Worm (Caenorhabditis elegans) whole organism, L1 larva: Measurements from ENCODE around the gene srd-36.

Experiments
- ama-1 ChIP-seq: fragments of 150-350 bp; optimal IDR thresholded peaks from 2 replicates; lab custom pipeline; 2014
- blmp-1 ChIP-seq: fragments of 150-350 bp; optimal IDR thresholded peaks from 2 replicates; lab custom pipeline; 2014; ENCODE audit warnings: missing biosample characterization, missing genetic modification characterization
- ceh-8 ChIP-seq: fragments of 200-800 bp; sonication (Bioruptor generic); optimal IDR thresholded peaks from 2 replicates; lab custom pipeline; 2018; ENCODE audit warnings: mild to moderate bottlenecking, missing genetic modification characterization, moderate library complexity, missing compliant biosample characterization
- dpl-1 ChIP-seq, 3 experiments: fragments of 150-350 bp in 2 of 3; sonication (generic microtip) in 1 of 3; optimal IDR thresholded peaks; 2 replicates each; lab custom pipeline; 2014 to 2017; ENCODE audit warnings: missing biosample characterization in 3 of 3, missing genetic modification characterization in 3 of 3, missing genetic modification reagents in 3 of 3
- fos-1 ChIP-seq: fragments of 150-350 bp; optimal IDR thresholded peaks from 2 replicates; lab custom pipeline; 2014; ENCODE audit warnings: missing biosample characterization, missing genetic modification characterization
- jun-1 ChIP-seq: fragments of 150-350 bp; optimal IDR thresholded peaks from 2 replicates; lab custom pipeline; 2014; ENCODE audit warnings: missing biosample characterization, missing genetic modification reagents, missing genetic modification characterization
- lin-39 ChIP-seq: fragments of 150-350 bp; optimal IDR thresholded peaks from 2 replicates; lab custom pipeline; 2014; ENCODE audit warnings: missing biosample characterization, missing genetic modification reagents, missing genetic modification characterization
- lsy-2 ChIP-seq, 2 experiments: fragments of 150-350 bp; optimal IDR thresholded peaks; 2 replicates each; lab custom pipeline; 2014; ENCODE audit warnings: missing biosample characterization in 2 of 2, missing genetic modification characterization in 2 of 2
- mdl-1 ChIP-seq, 2 experiments: fragments of 150-350 bp; optimal IDR thresholded peaks; 2 replicates each; lab custom pipeline; 2014 to 2017; ENCODE audit warnings: missing biosample characterization in 2 of 2, missing genetic modification characterization in 2 of 2, inconsistent platforms in 1 of 2
- nhr-84 ChIP-seq: sonication (generic microtip); optimal IDR thresholded peaks from 2 replicates; lab custom pipeline; 2017; ENCODE audit warnings: missing biosample characterization, missing genetic modification characterization
- skn-1 ChIP-seq: fragments of 150-350 bp; optimal IDR thresholded peaks from 2 replicates; lab custom pipeline; 2014; ENCODE audit warnings: missing biosample characterization, missing genetic modification characterization
- unc-62 ChIP-seq: fragments of 150-350 bp; optimal IDR thresholded peaks from 2 replicates; lab custom pipeline; 2014; ENCODE audit warnings: missing biosample characterization, missing genetic modification reagents, missing genetic modification characterization

DNA sequence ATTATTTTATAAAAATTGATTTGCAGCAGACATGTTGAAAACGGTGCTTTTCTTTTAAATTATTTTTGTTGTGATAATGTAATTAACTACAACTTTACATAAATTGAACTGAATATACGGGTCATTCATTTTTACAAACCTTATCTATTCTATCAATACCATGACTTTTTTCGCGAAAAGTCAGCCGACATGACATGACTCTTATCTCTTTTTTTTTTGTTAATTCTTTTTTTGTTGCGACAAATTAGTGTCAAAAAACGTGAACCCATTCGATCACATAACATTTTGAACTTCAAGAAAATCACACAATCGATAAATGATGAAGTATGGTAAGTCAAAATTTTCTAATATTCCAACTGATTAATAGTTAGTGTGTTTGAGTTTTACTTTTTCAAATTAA lies 33.5 kb upstream of the srd-36 start, which contains the start of gene sir-2.2:
- TF ChIP-seq ama-1: no peak
- TF ChIP-seq nhr-84: no peak
- peak; percentile 9 for TF ChIP-seq blmp-1 (tag; lab: Kevin White, UChicago)
- TF ChIP-seq jun-1 (tag; lab: Kevin White, UChicago): no peak
- no peak for TF ChIP-seq lin-39 (tag; lab: Kevin White, UChicago)
- no peak for TF ChIP-seq mdl-1 (tag; optimal IDR thresholded peaks at IDR 0.05; lab: Kevin White, UChicago)
- TF ChIP-seq skn-1 (tag; lab: Kevin White, UChicago): no peak
- no peak for TF ChIP-seq lsy-2 (tag; optimal IDR thresholded peaks at IDR 0.05; lab: Kevin White, UChicago)
- no peak for TF ChIP-seq fos-1 (tag; lab: Kevin White, UChicago)
- TF ChIP-seq dpl-1 (GFP tag; optimal IDR thresholded peaks at IDR 0.05; lab: Kevin White, UChicago): no peak
- TF ChIP-seq unc-62 (GFP tag; lab: Kevin White, UChicago): no peak
- TF ChIP-seq ceh-8 (GFP tag; lab: Kevin White, UChicago): no peak
